Fruit fly (Drosophila melanogaster): ENCODE measurements around the gene CG44000.
A peak's percentile ranks its signal among the peaks of the same experiment; 100 is the strongest.

Gene CG44000

dm6 chr2L:5084586-5085257 lies 41.7 kb downstream of the CG44000 start (continued):
- no peak for TF ChIP-seq dl (GFP tag; optimal IDR thresholded peaks at IDR 0.05; ENCODE audit: insufficient read depth in 1 of 2, partially characterized antibody in 2 of 2)
- peak; percentile 30 for TF ChIP-seq Sp1 (GFP tag; optimal IDR thresholded peaks at IDR 0.05)

DNA sequence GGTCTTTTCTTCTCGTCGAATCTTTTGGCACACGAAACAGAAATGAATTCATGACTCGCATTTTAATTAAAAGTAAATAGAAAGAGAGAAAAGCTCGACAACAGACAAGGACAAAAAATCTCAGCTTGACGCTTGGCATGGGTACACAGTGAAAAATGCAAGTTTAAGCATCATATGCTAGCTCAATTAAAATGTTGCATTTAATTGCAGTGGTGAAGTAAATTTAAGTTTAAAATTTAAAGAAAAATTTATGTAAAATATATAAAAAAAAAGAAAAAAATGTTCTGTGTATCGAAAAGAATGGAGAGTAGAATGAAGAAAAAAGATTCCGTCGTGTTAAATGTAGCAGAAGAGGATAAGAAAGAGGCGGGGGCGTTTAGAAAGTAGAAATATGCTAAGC lies 42.5 kb downstream of the CG44000 start:
- TF ChIP-seq HLH106 (tag; optimal IDR thresholded peaks at IDR 0.05) (peak; percentile 25), psq (GFP tag; optimal IDR thresholded peaks at IDR 0.05) (peak; percentile 42), Hnf4 (GFP tag; optimal IDR thresholded peaks at IDR 0.05) (peak; percentile 39), h (GFP tag; optimal IDR thresholded peaks at IDR 0.05) (peak; percentile 35), pan (optimal IDR thresholded peaks at IDR 0.05) (no peak), rgr (GFP tag; optimal IDR thresholded peaks at IDR 0.05) (peak; percentile 32), foxo (GFP tag; optimal IDR thresholded peaks at IDR 0.05) (peak in 1 of 2 experiments; percentile 44), fru (GFP tag; optimal IDR thresholded peaks at IDR 0.05) (peak; percentile 29), Sp1 (GFP tag; optimal IDR thresholded peaks at IDR 0.05) (peak; percentile 10), ey (GFP tag; optimal IDR thresholded peaks at IDR 0.05) (no peak), dl (GFP tag; optimal IDR thresholded peaks at IDR 0.05; ENCODE audit: insufficient read depth in 1 of 2, partially characterized antibody in 2 of 2) (no peak)

DNA sequence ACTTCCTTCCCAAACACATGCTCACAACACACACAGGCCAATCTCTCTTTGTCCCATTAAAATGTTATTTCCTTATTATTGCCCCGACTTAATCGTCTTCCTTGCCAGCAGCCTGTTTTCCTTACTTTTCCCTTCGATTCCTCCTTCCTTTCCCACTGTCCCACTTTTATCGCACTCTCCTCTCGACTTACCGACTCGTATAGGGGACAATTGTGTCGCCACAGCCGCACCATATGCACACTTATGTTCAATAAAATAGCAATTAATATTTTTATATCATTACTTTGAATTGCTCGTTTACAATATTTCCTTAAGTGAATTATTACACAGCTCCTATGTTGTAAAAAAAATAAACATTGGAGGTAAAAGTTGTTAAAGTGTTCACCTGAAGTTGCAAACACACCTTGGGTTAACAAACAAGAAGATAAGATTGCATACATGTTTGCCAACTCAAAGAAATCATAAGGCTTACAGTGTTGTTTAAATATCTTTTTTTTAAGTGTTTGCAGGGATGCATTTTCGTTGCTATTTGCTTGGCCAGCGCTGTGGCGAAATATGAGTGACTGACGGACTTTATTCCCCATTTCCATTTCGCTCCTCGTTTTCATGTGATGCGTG lies 43.9 kb downstream of the CG44000 start:
- TF ChIP-seq HLH106 (tag; optimal IDR thresholded peaks at IDR 0.05) (peak; percentile 68), GATAd (GFP tag; optimal IDR thresholded peaks at IDR 0.05) (no peak), tai (GFP tag; optimal IDR thresholded peaks at IDR 0.05) (peak; percentile 74), Hr83 (GFP tag; optimal IDR thresholded peaks at IDR 0.05; ENCODE audit: poor library complexity, severe bottlenecking) (no peak), h (GFP tag; optimal IDR thresholded peaks at IDR 0.05) (peak; percentile 80), dsf (GFP tag; optimal IDR thresholded peaks at IDR 0.05; ENCODE audit: borderline replicate concordance) (peak; percentile 20), Myc (optimal IDR thresholded peaks at IDR 0.05) (no peak), Hr78 (GFP tag; optimal IDR thresholded peaks at IDR 0.05) (no peak), Abd-B (GFP tag; optimal IDR thresholded peaks at IDR 0.05) (no peak), CG9705 (GFP tag; optimal IDR thresholded peaks at IDR 0.05) (peak; percentile 29), fru (GFP tag; optimal IDR thresholded peaks at IDR 0.05) (peak; percentile 75), Vsx2 (GFP tag; optimal IDR thresholded peaks at IDR 0.05; ENCODE audit: partially characterized antibody) (no peak), lola (GFP tag; optimal IDR thresholded peaks at IDR 0.05) (no peak), jim (GFP tag; optimal IDR thresholded peaks at IDR 0.05) (no peak), CrebA (GFP tag; optimal IDR thresholded peaks at IDR 0.05; ENCODE audit: borderline replicate concordance) (peak; percentile 20), sage (GFP tag; optimal IDR thresholded peaks at IDR 0.05) (peak; percentile 46), psq (GFP tag; optimal IDR thresholded peaks at IDR 0.05) (peak; percentile 70), rgr (GFP tag; optimal IDR thresholded peaks at IDR 0.05) (peak; percentile 74), dmrt93B (GFP tag; optimal IDR thresholded peaks at IDR 0.05) (peak; percentile 68), pan (optimal IDR thresholded peaks at IDR 0.05) (no peak), N (GFP tag; optimal IDR thresholded peaks at IDR 0.05) (no peak), woc (GFP tag; optimal IDR thresholded peaks at IDR 0.05) (peak; percentile 55), Hnf4 (GFP tag; optimal IDR thresholded peaks at IDR 0.05) (peak; percentile 49), dl (GFP tag; optimal IDR thresholded peaks at IDR 0.05; ENCODE audit: insufficient read depth in 1 of 2, partially characterized antibody in 2 of 2) (no peak), brk (GFP tag; optimal IDR thresholded peaks at IDR 0.05) (peak; percentile 41), Rel (GFP tag; optimal IDR thresholded peaks at IDR 0.05) (no peak), Rel (tag; optimal IDR thresholded peaks at IDR 0.05) (no peak), foxo (GFP tag; optimal IDR thresholded peaks at IDR 0.05) (peak in 1 of 2 experiments; percentile 81), Mio (GFP tag; optimal IDR thresholded peaks at IDR 0.05) (no peak), OdsH (GFP tag; optimal IDR thresholded peaks at IDR 0.05) (peak; percentile 75), Dif (GFP tag; optimal IDR thresholded peaks at IDR 0.05; ENCODE audit: partially characterized antibody) (no peak), usp (GFP tag; optimal IDR thresholded peaks at IDR 0.05) (no peak), CG32264 (GFP tag; optimal IDR thresholded peaks at IDR 0.05) (peak; percentile 47), Jra (GFP tag; optimal IDR thresholded peaks at IDR 0.05) (peak; percentile 48), sv (GFP tag; optimal IDR thresholded peaks at IDR 0.05) (peak; percentile 68), br (GFP tag; optimal IDR thresholded peaks at IDR 0.05) (peak; percentile 79), Dfd (GFP tag; optimal IDR thresholded peaks at IDR 0.05) (no peak), ey (GFP tag; optimal IDR thresholded peaks at IDR 0.05) (peak; percentile 73), Sp1 (GFP tag; optimal IDR thresholded peaks at IDR 0.05) (peak; percentile 76)
